Fruit fly (Drosophila melanogaster): ENCODE measurements around the gene ham.

- TF ChIP-seq usp (GFP tag; optimal IDR thresholded peaks at IDR 0.05) (no peak), CG8478 (optimal IDR thresholded peaks at IDR 0.05) (no peak), EcR (GFP tag; optimal IDR thresholded peaks at IDR 0.05) (no peak), Dll (optimal IDR thresholded peaks at IDR 0.05) (no peak), psq (optimal IDR thresholded peaks at IDR 0.05) (no peak), pan (optimal IDR thresholded peaks at IDR 0.05) (no peak)
These were observed 39.5 kb downstream of the ham start for dm6 chr2L:18753242-18753641.
